Worm (Caenorhabditis elegans): ENCODE measurements around the gene spig-7.

- TF ChIP-seq ztf-11 (tag; optimal IDR thresholded peaks at IDR 0.05): no peak
- no peak for TF ChIP-seq snpc-4 (tag; optimal IDR thresholded peaks at IDR 0.05)
- no peak for TF ChIP-seq ceh-28 (tag; optimal IDR thresholded peaks at IDR 0.05)
- TF ChIP-seq zfp-2 (tag; optimal IDR thresholded peaks at IDR 0.05): no peak
- TF ChIP-seq dmd-8 (GFP tag; IDR thresholded peaks at IDR 0.05): no peak
Measured at ce11 chrV:1450160-1450559, 44.4 kb upstream of the spig-7 start, which contains the start of gene cnc-2.

Measured in whole organism, L4 larva.